Worm (Caenorhabditis elegans): Measurements from ENCODE around the gene Y44A6D.1.

ce11 chrV:20815842-20816241 is 26.0 kb upstream of the Y44A6D.1 start, which contains the start of gene sshk-1:
- TF ChIP-seq ces-1 (GFP tag; optimal IDR thresholded peaks at IDR 0.05): no peak
- no peak for TF ChIP-seq dpl-1 (GFP tag; optimal IDR thresholded peaks at IDR 0.05)
- no peak for TF ChIP-seq ama-1 (optimal IDR thresholded peaks at IDR 0.05)
- TF ChIP-seq sdz-12 (GFP tag; optimal IDR thresholded peaks at IDR 0.05): no peak
- no peak for TF ChIP-seq nhr-77 (tag; optimal IDR thresholded peaks at IDR 0.05)
- no peak for TF ChIP-seq aha-1 (tag)
- TF ChIP-seq nhr-237 (tag; optimal IDR thresholded peaks at IDR 0.05): no peak
- TF ChIP-seq pha-4 (GFP tag; IDR thresholded peaks at IDR 0.05): no peak
- no peak for TF ChIP-seq pha-4 (tag; optimal IDR thresholded peaks at IDR 0.05)
- TF ChIP-seq php-3 (GFP tag; IDR thresholded peaks at IDR 0.05): no peak
- no peak for TF ChIP-seq aly-2 (tag; optimal IDR thresholded peaks at IDR 0.05)
- no peak for TF ChIP-seq zag-1 (tag; optimal IDR thresholded peaks at IDR 0.05)
- no peak for TF ChIP-seq unc-62 (GFP tag; optimal IDR thresholded peaks at IDR 0.05 in 1 of 2)
- no peak for TF ChIP-seq unc-62 (tag; optimal IDR thresholded peaks at IDR 0.05)
